Fruit fly (Drosophila melanogaster) whole organism, embryonic: ENCODE results near the gene Spn28Dc.

Source experiments
- Antp ChIP-seq: fragments of 200-800 bp; sonication (Bioruptor generic); optimal IDR thresholded peaks from 3 replicates; lab custom pipeline; 2016; ENCODE audit warnings: missing biosample characterization, missing genetic modification characterization
- BtbVII ChIP-seq: fragments of 200-800 bp; sonication (Bioruptor generic); optimal IDR thresholded peaks from 3 replicates; lab custom pipeline; 2017; ENCODE audit warnings: missing biosample characterization, mild to moderate bottlenecking, missing genetic modification characterization
- CG12155 ChIP-seq: fragments of 200-800 bp; sonication (Bioruptor generic); optimal IDR thresholded peaks from 3 replicates; lab custom pipeline; 2016; ENCODE audit warnings: missing biosample characterization, missing genetic modification characterization
- CG13296 ChIP-seq: fragments of 200-800 bp; sonication (Bioruptor generic); optimal IDR thresholded peaks from 3 replicates; lab custom pipeline; 2018; ENCODE audit warnings: missing biosample characterization, mild to moderate bottlenecking, missing genetic modification characterization
- CG13624 ChIP-seq: fragments of 200-800 bp; sonication (Bioruptor generic); optimal IDR thresholded peaks from 2 replicates; lab custom pipeline; 2016; ENCODE audit warnings: missing biosample characterization, missing genetic modification characterization
- CG13894 ChIP-seq: fragments of 200-800 bp; sonication (Bioruptor generic); optimal IDR thresholded peaks from 3 replicates; lab custom pipeline; 2018; ENCODE audit warnings: missing biosample characterization, mild to moderate bottlenecking, missing genetic modification characterization, moderate library complexity
- CG14441 ChIP-seq: fragments of 200-800 bp; sonication (Bioruptor generic); IDR thresholded peaks from 2 replicates; pipeline ENCODE4 v1.3.6; 2022; ENCODE audit warnings: missing biosample characterization, missing genetic modification characterization
- CG14965 ChIP-seq: fragments of 200-800 bp; sonication (Bioruptor generic); optimal IDR thresholded peaks from 2 replicates; lab custom pipeline; 2016; ENCODE audit warnings: missing biosample characterization, missing genetic modification characterization, borderline replicate concordance
- CG15601 ChIP-seq: fragments of 200-800 bp; sonication (Bioruptor generic); optimal IDR thresholded peaks from 3 replicates; lab custom pipeline; 2019; ENCODE audit warnings: missing biosample characterization, mild to moderate bottlenecking, missing genetic modification characterization, moderate library complexity
- CG1603 ChIP-seq: fragments of 200-800 bp; sonication (Bioruptor generic); optimal IDR thresholded peaks from 2 replicates; lab custom pipeline; 2019; ENCODE audit warnings: missing biosample characterization, mild to moderate bottlenecking, missing genetic modification characterization, moderate library complexity
- CG17385 ChIP-seq: fragments of 200-800 bp; sonication (Bioruptor generic); optimal IDR thresholded peaks from 3 replicates; lab custom pipeline; 2018; ENCODE audit warnings: missing biosample characterization, mild to moderate bottlenecking, missing genetic modification characterization
- CG3281 ChIP-seq: fragments of 200-800 bp; sonication (Bioruptor generic); optimal IDR thresholded peaks from 3 replicates; lab custom pipeline; 2017; ENCODE audit warnings: missing biosample characterization, mild to moderate bottlenecking, missing genetic modification characterization
- CG34422 ChIP-seq: fragments of 200-800 bp; sonication (Bioruptor generic); IDR thresholded peaks from 3 replicates; pipeline ENCODE4 v1.3.6; 2022; ENCODE audit warnings: missing biosample characterization, missing genetic modification characterization
- CG4404 ChIP-seq: fragments of 200-800 bp; sonication (Bioruptor generic); IDR thresholded peaks from 2 replicates; pipeline ENCODE4 v1.3.6; 2022; ENCODE audit warnings: missing biosample characterization, missing genetic modification characterization
- CG8765 ChIP-seq: fragments of 200-800 bp; sonication (Bioruptor generic); IDR thresholded peaks from 2 replicates; pipeline ENCODE4 v1.3.6; 2022; ENCODE audit warnings: missing biosample characterization, missing genetic modification characterization
- CG9215 ChIP-seq: fragments of 200-800 bp; sonication (Bioruptor generic); IDR thresholded peaks from 2 replicates; pipeline ENCODE4 v1.3.6; 2022; ENCODE audit warnings: missing biosample characterization, missing genetic modification characterization
- CoRest ChIP-seq: fragments of 200-800 bp; sonication (Bioruptor generic); optimal IDR thresholded peaks from 3 replicates; lab custom pipeline; 2018; ENCODE audit warnings: missing biosample characterization, mild to moderate bottlenecking, missing genetic modification characterization, moderate library complexity
- Dek ChIP-seq: fragments of 200-800 bp; sonication (Bioruptor generic); optimal IDR thresholded peaks from 3 replicates; lab custom pipeline; 2019; ENCODE audit warnings: missing biosample characterization, mild to moderate bottlenecking, missing genetic modification characterization, moderate library complexity
- Dfd ChIP-seq, 2 experiments: fragments of >200 bp; optimal IDR thresholded peaks; 2 replicates each; lab custom pipeline; 2017; ENCODE audit warnings: missing biosample characterization in 2 of 2, missing genetic modification characterization in 2 of 2
- HLH3B ChIP-seq: fragments of 200-800 bp; sonication (Bioruptor generic); IDR thresholded peaks from 2 replicates; pipeline ENCODE4 v1.3.6; 2022; ENCODE audit warnings: missing biosample characterization, missing genetic modification characterization
- Hand ChIP-seq: fragments of 200-800 bp; sonication (Bioruptor generic); optimal IDR thresholded peaks from 2 replicates; lab custom pipeline; 2017; ENCODE audit warnings: mild to moderate bottlenecking, missing biosample characterization, missing genetic modification reagents, missing genetic modification characterization
- Hr39 ChIP-seq: fragments of >200 bp; optimal IDR thresholded peaks from 2 replicates; lab custom pipeline; 2017
- Lim3 ChIP-seq: fragments of 200-800 bp; sonication (Bioruptor generic); IDR thresholded peaks from 2 replicates; pipeline ENCODE4 v1.3.6; 2022; ENCODE audit warnings: missing biosample characterization, missing genetic modification characterization
- MTF-1 ChIP-seq: fragments of 200-800 bp; sonication (Bioruptor generic); optimal IDR thresholded peaks from 2 replicates; lab custom pipeline; 2018; ENCODE audit warnings: missing biosample characterization, mild to moderate bottlenecking, missing genetic modification characterization, borderline replicate concordance
- Med ChIP-seq: fragments of 200-800 bp; sonication (Bioruptor generic); peaks from one replicate; lab custom pipeline; 2016; ENCODE audit warnings: missing biosample characterization, missing genetic modification characterization, mild to moderate bottlenecking, inconsistent platforms, moderate library complexity
- Meics ChIP-seq: fragments of 200-800 bp; sonication (Bioruptor generic); optimal IDR thresholded peaks from 2 replicates; lab custom pipeline; 2017; ENCODE audit warnings: missing biosample characterization, mild to moderate bottlenecking, missing genetic modification characterization
- Side ChIP-seq: fragments of 200-800 bp; sonication (Bioruptor generic); optimal IDR thresholded peaks from 2 replicates; lab custom pipeline; 2016; ENCODE audit warnings: missing biosample characterization, missing genetic modification characterization
- Taf1 ChIP-seq: fragments of 200-800 bp; sonication (Bioruptor generic); IDR thresholded peaks from 2 replicates; pipeline ENCODE4 v1.3.6; 2022; ENCODE audit warnings: missing biosample characterization, missing genetic modification characterization
- ab ChIP-seq: fragments of 200-800 bp; sonication (Bioruptor generic); optimal IDR thresholded peaks from 2 replicates; lab custom pipeline; 2016; ENCODE audit warnings: missing biosample characterization, missing genetic modification characterization
- aop ChIP-seq: fragments of 200-800 bp; sonication (Bioruptor generic); IDR thresholded peaks from 2 replicates; pipeline ENCODE4 v1.3.6; 2022; ENCODE audit warnings: missing biosample characterization, missing genetic modification characterization
- bcd ChIP-seq: fragments of 200-800 bp; sonication (Bioruptor generic); optimal IDR thresholded peaks from 2 replicates; lab custom pipeline; 2017; ENCODE audit warnings: missing biosample characterization, mild to moderate bottlenecking, missing genetic modification characterization
- cad ChIP-seq: fragments of >200 bp; optimal IDR thresholded peaks from 2 replicates; lab custom pipeline; 2017; ENCODE audit warnings: missing biosample characterization, missing genetic modification characterization
- ewg ChIP-seq: fragments of 200-800 bp; sonication (Bioruptor generic); optimal IDR thresholded peaks from 3 replicates; lab custom pipeline; 2017; ENCODE audit warnings: mild to moderate bottlenecking, missing biosample characterization, missing genetic modification reagents, missing genetic modification characterization
- gro ChIP-seq: fragments of 200-800 bp; sonication (Bioruptor generic); optimal IDR thresholded peaks from 2 replicates; lab custom pipeline; 2016; ENCODE audit warnings: missing biosample characterization, missing genetic modification characterization
- gsb-n ChIP-seq: fragments of 200-800 bp; sonication (Bioruptor generic); optimal IDR thresholded peaks from 3 replicates; lab custom pipeline; 2018; ENCODE audit warnings: missing biosample characterization, mild to moderate bottlenecking, missing genetic modification characterization
- h ChIP-seq: fragments of >200 bp; optimal IDR thresholded peaks from 2 replicates; lab custom pipeline; 2017
- hb ChIP-seq: fragments of 200-800 bp; sonication (Bioruptor generic); IDR thresholded peaks from 3 replicates; pipeline ENCODE4 v1.3.6; 2022; ENCODE audit warnings: missing biosample characterization, missing genetic modification characterization; ENCODE audit not compliant: partially characterized antibody
- hkb ChIP-seq, 2 experiments: fragments of 200-800 bp in 1 of 2; fragments of >200 bp in 1 of 2; sonication (Bioruptor generic) in 1 of 2; IDR thresholded peaks in 1 of 2; optimal IDR thresholded peaks in 1 of 2; 2 replicates each; pipeline versions ENCODE4 v1.3.6 to Lab custom; 2017 to 2022; ENCODE audit warnings: missing biosample characterization in 1 of 2, missing genetic modification characterization in 1 of 2
- lab ChIP-seq: fragments of 200-800 bp; sonication (Bioruptor generic); optimal IDR thresholded peaks from 3 replicates; lab custom pipeline; 2017; ENCODE audit warnings: missing biosample characterization, missing genetic modification characterization, mild to moderate bottlenecking, moderate library complexity, missing genetic modification reagents
- lilli ChIP-seq: fragments of 200-800 bp; sonication (Bioruptor generic); optimal IDR thresholded peaks from 3 replicates; lab custom pipeline; 2016; ENCODE audit warnings: missing biosample characterization, missing genetic modification characterization
- mam ChIP-seq: fragments of 200-800 bp; sonication (Bioruptor generic); optimal IDR thresholded peaks from 3 replicates; lab custom pipeline; 2016; ENCODE audit warnings: missing biosample characterization, missing genetic modification characterization
- nom ChIP-seq: fragments of 200-800 bp; sonication (Bioruptor generic); optimal IDR thresholded peaks from 2 replicates; lab custom pipeline; 2017; ENCODE audit warnings: missing biosample characterization, missing genetic modification characterization, mild to moderate bottlenecking, moderate library complexity, missing genetic modification reagents
- odd ChIP-seq: fragments of 200-800 bp; sonication (Bioruptor generic); optimal IDR thresholded peaks from 2 replicates; lab custom pipeline; 2017; ENCODE audit warnings: missing biosample characterization, mild to moderate bottlenecking, missing genetic modification characterization
- pita ChIP-seq: fragments of 200-800 bp; sonication (Bioruptor generic); optimal IDR thresholded peaks from 2 replicates; lab custom pipeline; 2017; ENCODE audit warnings: missing biosample characterization, mild to moderate bottlenecking, missing genetic modification characterization
- row ChIP-seq: fragments of 200-800 bp; sonication (Bioruptor generic); IDR thresholded peaks from 3 replicates; pipeline ENCODE4 v1.3.6; 2022; ENCODE audit warnings: missing biosample characterization, missing genetic modification characterization
- sc ChIP-seq, 3 experiments: fragments of >200 bp in 2 of 3; fragments of 200-800 bp in 1 of 3; sonication (Bioruptor generic) in 1 of 3; optimal IDR thresholded peaks; 2 replicates in 2 of 3; 3 replicates in 1 of 3; lab custom pipeline; 2017; ENCODE audit warnings: mild to moderate bottlenecking in 1 of 3, missing biosample characterization in 1 of 3, missing genetic modification characterization in 1 of 3, missing genetic modification reagents in 1 of 3
- tll ChIP-seq, 2 experiments: fragments of 200-800 bp in 1 of 2; fragments of >200 bp in 1 of 2; sonication (Bioruptor generic) in 1 of 2; optimal IDR thresholded peaks; 2 replicates each; lab custom pipeline; 2017 to 2019; ENCODE audit warnings: missing biosample characterization in 2 of 2, missing genetic modification characterization in 2 of 2, mild to moderate bottlenecking in 1 of 2, moderate library complexity in 1 of 2
- toy ChIP-seq: fragments of 200-800 bp; sonication (Bioruptor generic); IDR thresholded peaks from 2 replicates; pipeline ENCODE4 v1.3.6; 2022; ENCODE audit warnings: missing biosample characterization, missing genetic modification characterization
- trh ChIP-seq: fragments of 200-800 bp; sonication (Bioruptor generic); optimal IDR thresholded peaks from 2 replicates; lab custom pipeline; 2016; ENCODE audit warnings: missing biosample characterization, missing genetic modification characterization
- vnd ChIP-seq: fragments of 200-800 bp; sonication (Bioruptor generic); IDR thresholded peaks from 3 replicates; pipeline ENCODE4 v1.3.6; 2022; ENCODE audit warnings: missing biosample characterization, missing genetic modification characterization; ENCODE audit not compliant: partially characterized antibody
- yki ChIP-seq: fragments of >200 bp; optimal IDR thresholded peaks from 3 replicates; lab custom pipeline; 2018

The Spn28Dc gene

dm6 chr2L:8000578-8001040 is 6.4 kb downstream of the Spn28Dc start (continued):
- no peak for TF ChIP-seq toy (GFP tag; lab: Robert Waterston, UW)
- TF ChIP-seq hkb (optimal IDR thresholded peaks at IDR 0.05; lab: Kevin White, UChicago): no peak
- no peak for TF ChIP-seq hkb (GFP tag; IDR thresholded peaks at IDR 0.05; lab: Robert Waterston, UW)
- no peak for TF ChIP-seq odd (GFP tag; lab: Kevin White, UChicago)
- no peak for TF ChIP-seq cad (GFP tag; lab: Kevin White, UChicago)
- TF ChIP-seq mam (GFP tag; lab: Kevin White, UChicago): peak; percentile 47
- no peak for TF ChIP-seq CG17385 (GFP tag; lab: Kevin White, UChicago)
- no peak for TF ChIP-seq MTF-1
- no peak for TF ChIP-seq Dek
- TF ChIP-seq h (lab: Kevin White, UChicago): no peak
- TF ChIP-seq ab (GFP tag; lab: Kevin White, UChicago): no peak
- TF ChIP-seq bcd: peak; percentile 17
- peak; percentile 50 for TF ChIP-seq CG13624
- no peak for TF ChIP-seq HLH3B (GFP tag; lab: Robert Waterston, UW)
- TF ChIP-seq lab (GFP tag; lab: Kevin White, UChicago): peak; percentile 63
- TF ChIP-seq trh (GFP tag; lab: Kevin White, UChicago): no peak
- TF ChIP-seq CG14965 (GFP tag; lab: Kevin White, UChicago): no peak
- TF ChIP-seq CG15601 (tag; lab: Kevin White, UChicago): no peak
- TF ChIP-seq CG4404 (GFP tag; lab: Robert Waterston, UW): peak; percentile 48
- TF ChIP-seq Hand (GFP tag; lab: Kevin White, UChicago): no peak
- no peak for TF ChIP-seq vnd
- TF ChIP-seq CG34422 (GFP tag; lab: Robert Waterston, UW): 0 out of 3 replicates have a peak, but pooled peaks have one; percentile 30
- TF ChIP-seq ewg (GFP tag; lab: Kevin White, UChicago): peak; percentile 65
- TF ChIP-seq Side: no peak
- TF ChIP-seq Meics (GFP tag; lab: Kevin White, UChicago): peak; percentile 66
- TF ChIP-seq Hr39 (lab: Kevin White, UChicago): no peak
- peak; percentile 82 for TF ChIP-seq Med
- peak; percentile 3 for TF ChIP-seq BtbVII (GFP tag; lab: Kevin White, UChicago)
- no peak; the same call in 1 of the 2 replicates for TF ChIP-seq CG8765 (GFP tag; lab: Robert Waterston, UW)
- peak; percentile 61 for TF ChIP-seq CG3281 (GFP tag; lab: Kevin White, UChicago)
- peak; percentile 12; the same call in 1 of the 3 replicates for TF ChIP-seq row
- peak; percentile 22 for TF ChIP-seq CG13894 (tag; lab: Kevin White, UChicago)
- no peak for TF ChIP-seq Dfd (GFP tag; optimal IDR thresholded peaks at IDR 0.05; lab: Kevin White, UChicago)
- TF ChIP-seq lilli (GFP tag; lab: Kevin White, UChicago): peak; percentile 68
- no peak for TF ChIP-seq Taf1 (GFP tag; lab: Robert Waterston, UW)
- no peak for TF ChIP-seq tll (GFP tag; optimal IDR thresholded peaks at IDR 0.05; lab: Kevin White, UChicago)
- TF ChIP-seq CoRest: no peak
- no peak for TF ChIP-seq CG1603 (tag; lab: Kevin White, UChicago)
- no peak for TF ChIP-seq hb (GFP tag; lab: Robert Waterston, UW)
- TF ChIP-seq gro (GFP tag; lab: Kevin White, UChicago): peak; percentile 68
- 0 out of 2 replicates have a peak, but pooled peaks have one; percentile 36 for TF ChIP-seq CG9215 (GFP tag; lab: Robert Waterston, UW)
- no peak for TF ChIP-seq sc (optimal IDR thresholded peaks at IDR 0.05; lab: Kevin White, UChicago)
- TF ChIP-seq sc (GFP tag; optimal IDR thresholded peaks at IDR 0.05; lab: Kevin White, UChicago): no peak
- TF ChIP-seq Antp (GFP tag; lab: Kevin White, UChicago): no peak
- TF ChIP-seq CG13296 (GFP tag; lab: Kevin White, UChicago): no peak
- no peak for TF ChIP-seq pita
- no peak for TF ChIP-seq yki
- TF ChIP-seq nom (GFP tag; lab: Kevin White, UChicago): peak; percentile 98
- TF ChIP-seq CG14441: no peak
- TF ChIP-seq CG12155 (GFP tag; lab: Kevin White, UChicago): peak; percentile 44
- TF ChIP-seq aop (GFP tag; lab: Robert Waterston, UW): no peak
- no peak for TF ChIP-seq gsb-n (tag; lab: Kevin White, UChicago)
- no peak for TF ChIP-seq Lim3 (GFP tag; lab: Robert Waterston, UW)
